Worm (Caenorhabditis elegans) whole organism, L1 larva: Measurements from ENCODE around the gene str-118.

Source experiments
- dpl-1 ChIP-seq, 3 experiments: fragments of 150-350 bp in 2 of 3; sonication (generic microtip) in 1 of 3; optimal IDR thresholded peaks; 2 replicates each; lab custom pipeline; 2014 to 2017; ENCODE audit warnings: missing biosample characterization in 3 of 3, missing genetic modification characterization in 3 of 3, missing genetic modification reagents in 3 of 3
- elt-2 ChIP-seq: sonication (generic microtip); optimal IDR thresholded peaks from 2 replicates; lab custom pipeline; 2016; ENCODE audit warnings: missing genetic modification characterization, mild to moderate bottlenecking, inconsistent platforms, missing compliant biosample characterization, missing genetic modification reagents
- lir-3 ChIP-seq: sonication (generic microtip); optimal IDR thresholded peaks from 2 replicates; lab custom pipeline; 2016; ENCODE audit warnings: mild to moderate bottlenecking, missing genetic modification characterization, moderate library complexity, missing compliant biosample characterization; ENCODE audit not compliant: poor library complexity
- pax-3 ChIP-seq: fragments of 200-800 bp; sonication (Bioruptor generic); optimal IDR thresholded peaks from 2 replicates; lab custom pipeline; 2018; ENCODE audit warnings: mild to moderate bottlenecking, missing genetic modification characterization, moderate library complexity, missing compliant biosample characterization
- skn-1 ChIP-seq: fragments of 150-350 bp; optimal IDR thresholded peaks from 2 replicates; lab custom pipeline; 2014; ENCODE audit warnings: missing biosample characterization, missing genetic modification characterization
- snpc-4 ChIP-seq: fragments of 150-350 bp; optimal IDR thresholded peaks from 2 replicates; lab custom pipeline; 2014; ENCODE audit warnings: missing biosample characterization, missing genetic modification characterization

ce11 chrV:10066769-10067168, 14.8 kb downstream of the str-118 start, which contains the start of gene npr-39:
- TF ChIP-seq elt-2 (tag; lab: Kevin White, UChicago) = no peak
- no peak for TF ChIP-seq skn-1
- no peak for TF ChIP-seq pax-3 (tag; lab: Kevin White, UChicago)
- no peak for TF ChIP-seq lir-3 (tag; lab: Kevin White, UChicago)
- no peak for TF ChIP-seq dpl-1 (GFP tag; optimal IDR thresholded peaks at IDR 0.05; lab: Kevin White, UChicago)
- no peak for TF ChIP-seq snpc-4 (tag; lab: Kevin White, UChicago)
